Worm (Caenorhabditis elegans): ENCODE data around the gene F40G12.4.

Gene F40G12.4

DNA sequence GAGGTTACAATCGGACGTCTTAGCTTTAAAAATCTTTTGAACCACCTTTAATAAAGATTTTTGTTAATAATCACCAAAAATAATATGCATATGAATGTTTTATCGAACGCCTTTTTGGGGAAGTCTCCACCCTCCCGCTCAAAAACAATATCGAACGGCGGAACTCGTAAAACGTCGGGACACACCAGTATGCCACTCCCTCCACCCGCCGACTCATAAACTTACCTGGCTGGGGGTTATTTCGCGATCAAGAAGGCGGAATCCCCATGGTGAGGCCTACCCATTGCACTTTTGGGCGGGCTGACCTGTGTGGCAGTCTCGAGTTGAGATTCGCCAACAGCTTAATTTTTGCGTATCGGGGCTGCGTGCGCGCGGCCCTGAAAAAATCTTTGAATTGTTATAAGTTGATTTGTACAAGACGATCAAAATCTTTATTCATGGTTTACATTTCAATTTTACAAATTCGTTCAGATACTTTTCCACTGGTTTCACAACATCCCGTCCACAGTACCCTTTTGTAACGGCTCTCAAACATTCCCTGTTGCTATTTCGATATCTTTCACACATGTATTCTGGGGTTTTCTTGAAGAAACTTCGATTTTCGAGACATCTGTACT lies 1.1 kb downstream of the F40G12.4 start:
- TF ChIP-seq sup-37 (GFP tag; optimal IDR thresholded peaks at IDR 0.05) (no peak), dpl-1 (GFP tag; optimal IDR thresholded peaks at IDR 0.05) (no peak), Y116A8C.19 (tag; optimal IDR thresholded peaks at IDR 0.05; ENCODE audit: borderline replicate concordance) (no peak), egl-27 (tag; optimal IDR thresholded peaks at IDR 0.05) (no peak), unc-30 (tag; optimal IDR thresholded peaks at IDR 0.05) (no peak), jun-1 (tag; optimal IDR thresholded peaks at IDR 0.05) (no peak), dsc-1 (tag; optimal IDR thresholded peaks at IDR 0.05) (no peak), nhr-19 (GFP tag; conservative IDR thresholded peaks at IDR 0.05) (no peak), tbx-2 (tag; optimal IDR thresholded peaks at IDR 0.05) (no peak), lin-15B (tag; optimal IDR thresholded peaks at IDR 0.05) (no peak)

DNA sequence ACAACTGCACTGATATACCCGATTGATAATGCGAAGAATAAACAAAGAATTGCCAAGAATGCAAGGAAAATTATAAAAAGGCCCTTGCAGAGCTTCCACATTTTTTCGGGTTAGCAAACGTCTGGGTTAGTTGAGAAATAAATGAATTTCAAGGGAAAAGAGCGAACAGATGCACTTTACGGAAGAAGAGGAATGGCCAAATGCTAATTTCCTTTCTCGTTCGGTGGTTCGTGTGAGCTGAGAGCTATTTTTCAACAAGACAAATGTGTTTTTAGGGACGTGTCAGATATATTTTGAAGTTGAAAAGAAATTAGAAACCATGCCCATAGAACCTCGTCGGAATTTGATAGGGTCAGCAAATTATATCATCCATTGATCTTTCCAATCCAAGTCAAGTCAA lies 7.7 kb downstream of the F40G12.4 start, which contains the start of gene F40G12.2:
F40G12.2 (minus strand) TSS at position 101 of the 400 bp plus-strand sequence.
- no peak for TF ChIP-seq ztf-4 (tag; optimal IDR thresholded peaks at IDR 0.05)
- no peak for TF ChIP-seq hlh-17 (GFP tag; optimal IDR thresholded peaks at IDR 0.05; ENCODE audit: borderline replicate concordance)
- no peak for TF ChIP-seq ets-5 (GFP tag; IDR thresholded peaks at IDR 0.05)
- no peak for TF ChIP-seq vab-15 (tag; optimal IDR thresholded peaks at IDR 0.05)
- TF ChIP-seq unc-62 (GFP tag; optimal IDR thresholded peaks at IDR 0.05): no peak
- no peak for TF ChIP-seq unc-98 (GFP tag; IDR thresholded peaks at IDR 0.05)
- TF ChIP-seq ama-1 (optimal IDR thresholded peaks at IDR 0.05): no peak
- no peak for TF ChIP-seq aha-1 (tag; optimal IDR thresholded peaks at IDR 0.05)
- TF ChIP-seq lin-35 (GFP tag; optimal IDR thresholded peaks at IDR 0.05): no peak
- TF ChIP-seq pax-3 (tag; optimal IDR thresholded peaks at IDR 0.05): no peak
- TF ChIP-seq xbp-1 (tag; optimal IDR thresholded peaks at IDR 0.05): no peak
- TF ChIP-seq ceh-90 (tag; optimal IDR thresholded peaks at IDR 0.05): no peak
- TF ChIP-seq fkh-10 (GFP tag; optimal IDR thresholded peaks at IDR 0.05): no peak
- TF ChIP-seq snpc-4 (tag; optimal IDR thresholded peaks at IDR 0.05): no peak
- no peak for TF ChIP-seq ces-1 (GFP tag; optimal IDR thresholded peaks at IDR 0.05)
- TF ChIP-seq nhr-76 (tag; optimal IDR thresholded peaks at IDR 0.05): no peak
- no peak for TF ChIP-seq dpl-1 (GFP tag; optimal IDR thresholded peaks at IDR 0.05)
- TF ChIP-seq lin-13 (GFP tag; optimal IDR thresholded peaks at IDR 0.05): no peak
- TF ChIP-seq efl-3 (GFP tag; optimal IDR thresholded peaks at IDR 0.05): no peak
- TF ChIP-seq fkh-4 (tag; optimal IDR thresholded peaks at IDR 0.05; ENCODE audit: borderline replicate concordance): no peak

ce11 chrV:14256813-14257212 lies 11.7 kb downstream of the F40G12.4 start, which contains the start of gene sre-8:
Gene sre-8 (plus strand): TSS chrV:14257113.
- no peak for TF ChIP-seq nhr-28 (tag; optimal IDR thresholded peaks at IDR 0.05)
- no peak for TF ChIP-seq rnt-1 (tag; optimal IDR thresholded peaks at IDR 0.05)
- TF ChIP-seq lin-13 (GFP tag; optimal IDR thresholded peaks at IDR 0.05): no peak
- no peak for TF ChIP-seq egl-13 (tag; optimal IDR thresholded peaks at IDR 0.05)
- no peak for TF ChIP-seq unc-98 (GFP tag; IDR thresholded peaks at IDR 0.05)
- no peak for TF ChIP-seq nhr-12 (tag; optimal IDR thresholded peaks at IDR 0.05)
- TF ChIP-seq mdl-1 (tag; optimal IDR thresholded peaks at IDR 0.05): no peak
- TF ChIP-seq lsy-2 (tag; optimal IDR thresholded peaks at IDR 0.05): no peak
- no peak for TF ChIP-seq nhr-11 (tag; optimal IDR thresholded peaks at IDR 0.05)
- no peak for TF ChIP-seq nhr-47 (tag; optimal IDR thresholded peaks at IDR 0.05)
- no peak for TF ChIP-seq lin-39 (tag; optimal IDR thresholded peaks at IDR 0.05)
- no peak for TF ChIP-seq ceh-90 (tag; optimal IDR thresholded peaks at IDR 0.05)
- TF ChIP-seq elt-3 (tag; optimal IDR thresholded peaks at IDR 0.05): no peak
- no peak for TF ChIP-seq pag-3 (tag; optimal IDR thresholded peaks at IDR 0.05; ENCODE audit: borderline replicate concordance, insufficient read depth)
- TF ChIP-seq xbp-1 (tag; optimal IDR thresholded peaks at IDR 0.05): no peak
- no peak for TF ChIP-seq ceh-8 (GFP tag; optimal IDR thresholded peaks at IDR 0.05)
- no peak for TF ChIP-seq pqm-1 (tag; optimal IDR thresholded peaks at IDR 0.05)
